Fruit fly (Drosophila melanogaster) whole organism, pupa: ENCODE measurements around the gene rudhira.

Source experiments
- CG10348 ChIP-seq: fragments of 200-800 bp; sonication (Bioruptor generic); IDR thresholded peaks from 2 replicates; pipeline ENCODE4 v1.3.6; 2022; ENCODE audit warnings: missing biosample characterization, missing genetic modification characterization
- CG12605 ChIP-seq: fragments of 200-800 bp; sonication (Bioruptor generic); IDR thresholded peaks from 2 replicates; pipeline ENCODE4 v1.3.6; 2022; ENCODE audit warnings: missing biosample characterization, missing genetic modification characterization
- CG13204 ChIP-seq: fragments of 200-800 bp; sonication (Bioruptor generic); optimal IDR thresholded peaks from 2 replicates; lab custom pipeline; 2018; ENCODE audit warnings: missing biosample characterization, mild to moderate bottlenecking, missing genetic modification characterization, moderate library complexity
- CG14655 ChIP-seq: fragments of 200-800 bp; sonication (Bioruptor generic); optimal IDR thresholded peaks from 3 replicates; lab custom pipeline; 2017; ENCODE audit warnings: mild to moderate bottlenecking, missing biosample characterization, missing genetic modification reagents, missing genetic modification characterization
- CG15710 ChIP-seq: fragments of 200-800 bp; sonication (Bioruptor generic); optimal IDR thresholded peaks from 2 replicates; lab custom pipeline; 2018; ENCODE audit warnings: missing biosample characterization, mild to moderate bottlenecking, missing genetic modification characterization, moderate library complexity
- CG17806 ChIP-seq: fragments of 200-800 bp; sonication (Bioruptor generic); optimal IDR thresholded peaks from 2 replicates; lab custom pipeline; 2018; ENCODE audit warnings: missing biosample characterization, mild to moderate bottlenecking, missing genetic modification characterization, moderate library complexity
- CG32121 ChIP-seq: fragments of 200-800 bp; sonication (Bioruptor generic); IDR thresholded peaks from 2 replicates; pipeline ENCODE4 v1.3.6; 2022; ENCODE audit warnings: missing biosample characterization, missing genetic modification characterization
- CG34367 ChIP-seq: fragments of 200-800 bp; sonication (Bioruptor generic); optimal IDR thresholded peaks from 2 replicates; lab custom pipeline; 2018; ENCODE audit warnings: missing biosample characterization, mild to moderate bottlenecking, missing genetic modification characterization
- CG4496 ChIP-seq: fragments of 200-800 bp; sonication (Bioruptor generic); IDR thresholded peaks from 3 replicates; pipeline ENCODE4 v1.3.6; 2022; ENCODE audit warnings: missing biosample characterization, missing genetic modification characterization
- CG8159 ChIP-seq: fragments of 200-800 bp; sonication (Bioruptor generic); optimal IDR thresholded peaks from 3 replicates; lab custom pipeline; 2018; ENCODE audit warnings: missing biosample characterization, mild to moderate bottlenecking, missing genetic modification characterization, moderate library complexity
- CG8301 ChIP-seq: fragments of 200-800 bp; sonication (Bioruptor generic); optimal IDR thresholded peaks from 2 replicates; lab custom pipeline; 2018; ENCODE audit warnings: missing biosample characterization, mild to moderate bottlenecking, missing genetic modification characterization
- CG9948 ChIP-seq: fragments of 200-800 bp; sonication (Bioruptor generic); optimal IDR thresholded peaks from 2 replicates; lab custom pipeline; 2018; ENCODE audit warnings: missing biosample characterization, mild to moderate bottlenecking, missing genetic modification characterization, moderate library complexity
- D1 ChIP-seq: fragments of 200-800 bp; sonication (Bioruptor generic); optimal IDR thresholded peaks from 2 replicates; lab custom pipeline; 2018; ENCODE audit warnings: missing biosample characterization, mild to moderate bottlenecking, missing genetic modification characterization, moderate library complexity
- EcR ChIP-seq: fragments of 200-800 bp; sonication (Bioruptor generic); optimal IDR thresholded peaks from 3 replicates; lab custom pipeline; 2019; ENCODE audit warnings: missing biosample characterization, missing genetic modification characterization, mild to moderate bottlenecking, moderate library complexity, missing genetic modification reagents
- Ets98B ChIP-seq: fragments of 200-800 bp; sonication (Bioruptor generic); IDR thresholded peaks from 2 replicates; pipeline ENCODE4 v1.3.6; 2022; ENCODE audit warnings: missing biosample characterization, missing genetic modification characterization
- Pif1A ChIP-seq: fragments of 200-800 bp; sonication (Bioruptor generic); optimal IDR thresholded peaks from 3 replicates; lab custom pipeline; 2016; ENCODE audit warnings: missing biosample characterization, missing genetic modification characterization
- Pif1B ChIP-seq: fragments of 200-800 bp; sonication (Bioruptor generic); optimal IDR thresholded peaks from 3 replicates; lab custom pipeline; 2016; ENCODE audit warnings: missing biosample characterization, missing genetic modification characterization
- Snoo ChIP-seq: fragments of 200-800 bp; sonication (Bioruptor generic); optimal IDR thresholded peaks from 3 replicates; lab custom pipeline; 2017; ENCODE audit warnings: missing biosample characterization, mild to moderate bottlenecking, missing genetic modification characterization, inconsistent platforms
- fd96Ca ChIP-seq: fragments of 200-800 bp; sonication (Bioruptor generic); IDR thresholded peaks from 3 replicates; pipeline ENCODE4 v1.3.6; 2022; ENCODE audit warnings: missing biosample characterization, missing genetic modification characterization
- gl ChIP-seq: fragments of 200-800 bp; sonication (Bioruptor generic); optimal IDR thresholded peaks from 2 replicates; lab custom pipeline; 2018; ENCODE audit warnings: missing biosample characterization, mild to moderate bottlenecking, missing genetic modification characterization
- rn ChIP-seq: fragments of 200-800 bp; sonication (Bioruptor generic); IDR thresholded peaks from 2 replicates; pipeline ENCODE4 v1.3.6; 2022; ENCODE audit warnings: missing biosample characterization, missing genetic modification characterization

rudhira gene

dm6 chrX:11816434-11816948 is at the start of gene rudhira, which contains the start of gene CG1578:
Gene rudhira (plus strand): TSS chrX:11816898.
Gene CG1578 (minus strand): TSS chrX:11816551.
- TF ChIP-seq Pif1B (GFP tag; lab: Kevin White, UChicago) (no peak), Ets98B (GFP tag; lab: Robert Waterston, UW) (no peak), CG13204 (GFP tag; lab: Kevin White, UChicago) (no peak), CG10348 (GFP tag; lab: Robert Waterston, UW) (no peak), CG17806 (tag; lab: Kevin White, UChicago) (no peak), CG32121 (GFP tag; lab: Robert Waterston, UW) (no peak), CG12605 (GFP tag; lab: Robert Waterston, UW) (no peak)
- TF ChIP-seq, all 21 proteins: peak for 0

- no peak for TF ChIP-seq CG9948
- no peak for TF ChIP-seq gl
- no peak for TF ChIP-seq CG17806 (tag; lab: Kevin White, UChicago)
- no peak for TF ChIP-seq D1 (tag; lab: Kevin White, UChicago)
- no peak for TF ChIP-seq CG32121 (GFP tag; lab: Robert Waterston, UW)
These were observed 47.3 kb upstream of the rudhira start for dm6 chrX:11769435-11769834.

dm6 chrX:11775987-11776587 is 40.6 kb upstream of the rudhira start:
- TF ChIP-seq CG13204 (GFP tag; lab: Kevin White, UChicago) (peak; percentile 92), CG12605 (GFP tag; lab: Robert Waterston, UW) (peak; percentile 92), CG15710 (peak; percentile 96), D1 (tag; lab: Kevin White, UChicago) (peak; percentile 71), rn (GFP tag; lab: Robert Waterston, UW) (peak; percentile 79), Ets98B (GFP tag; lab: Robert Waterston, UW) (peak; percentile 90), EcR (GFP tag; lab: Kevin White, UChicago) (no peak), Pif1A (peak; percentile 92), CG17806 (tag; lab: Kevin White, UChicago) (peak; percentile 93), Pif1B (GFP tag; lab: Kevin White, UChicago) (peak; percentile 86), fd96Ca (GFP tag; lab: Robert Waterston, UW) (peak; percentile 96), CG8301 (tag; lab: Kevin White, UChicago) (peak; percentile 94), CG14655 (GFP tag; lab: Kevin White, UChicago) (peak; percentile 96), CG9948 (peak; percentile 95), CG8159 (tag; lab: Kevin White, UChicago) (peak; percentile 95), Snoo (tag; lab: Kevin White, UChicago) (peak; percentile 97), CG32121 (GFP tag; lab: Robert Waterston, UW) (peak; percentile 80), gl (peak; percentile 86), CG34367 (tag; lab: Kevin White, UChicago) (peak; percentile 95), CG4496 (peak; percentile 92), CG10348 (GFP tag; lab: Robert Waterston, UW) (peak; percentile 72)

dm6 chrX:11778734-11779220 is 37.9 kb upstream of the rudhira start, which contains the start of gene dy:
Gene dy (minus strand): TSS chrX:11778784.
- TF ChIP-seq D1 (tag; lab: Kevin White, UChicago) (no peak), Pif1B (GFP tag; lab: Kevin White, UChicago) (no peak), Snoo (tag; lab: Kevin White, UChicago) (no peak), Ets98B (GFP tag; lab: Robert Waterston, UW) (no peak), Pif1A (no peak), CG8301 (tag; lab: Kevin White, UChicago) (no peak), CG15710 (no peak)

dm6 chrX:11784997-11785396 is 31.7 kb upstream of the rudhira start:
- TF ChIP-seq Pif1A = peak; percentile 23
- no peak for TF ChIP-seq CG32121 (GFP tag; lab: Robert Waterston, UW)
- peak; percentile 38 for TF ChIP-seq CG8159 (tag; lab: Kevin White, UChicago)
- TF ChIP-seq CG34367 (tag; lab: Kevin White, UChicago) = peak; percentile 11
- TF ChIP-seq CG9948 = no peak
- TF ChIP-seq EcR (GFP tag; lab: Kevin White, UChicago) = no peak
- TF ChIP-seq CG4496 = peak; percentile 58; the same call in 1 of the 3 replicates
- TF ChIP-seq fd96Ca (GFP tag; lab: Robert Waterston, UW) = no peak
- TF ChIP-seq CG12605 (GFP tag; lab: Robert Waterston, UW) = peak; percentile 46; the same call in 1 of the 2 replicates
- no peak for TF ChIP-seq D1 (tag; lab: Kevin White, UChicago)
- TF ChIP-seq CG10348 (GFP tag; lab: Robert Waterston, UW) = no peak
- peak; percentile 52; the same call in 1 of the 2 replicates for TF ChIP-seq Ets98B (GFP tag; lab: Robert Waterston, UW)
- TF ChIP-seq Snoo (tag; lab: Kevin White, UChicago) = no peak
- peak; percentile 14 for TF ChIP-seq CG13204 (GFP tag; lab: Kevin White, UChicago)
- TF ChIP-seq CG15710 = peak; percentile 43
- peak; percentile 3 for TF ChIP-seq CG17806 (tag; lab: Kevin White, UChicago)
- peak; percentile 16 for TF ChIP-seq gl
- no peak for TF ChIP-seq CG14655 (GFP tag; lab: Kevin White, UChicago)
- no peak for TF ChIP-seq Pif1B (GFP tag; lab: Kevin White, UChicago)
- no peak for TF ChIP-seq rn (GFP tag; lab: Robert Waterston, UW)
- TF ChIP-seq CG8301 (tag; lab: Kevin White, UChicago) = no peak
